Worm (Caenorhabditis elegans) whole organism, young adult: Measurements from ENCODE around the gene sao-1.

ENCODE experiments used
- B0019.2 ChIP-seq: fragments of 200-800 bp; sonication (Bioruptor generic); conservative IDR thresholded peaks from 2 replicates; pipeline ENCODE4 v1.3.6; 2022; ENCODE audit warnings: missing genetic modification reagents, missing genetic modification characterization, missing compliant biosample characterization
- B0035.1 ChIP-seq: sonication (generic microtip); optimal IDR thresholded peaks from 2 replicates; lab custom pipeline; 2016; ENCODE audit warnings: missing genetic modification characterization, mild to moderate bottlenecking, missing compliant biosample characterization, missing genotype, missing genetic modification reagents
- B0336.3 ChIP-seq: fragments of 200-800 bp; sonication (Bioruptor generic); IDR thresholded peaks from 2 replicates; pipeline ENCODE4 v1.3.6; 2022; ENCODE audit warnings: missing genetic modification characterization, missing compliant biosample characterization
- C17E4.6 ChIP-seq: fragments of 200-800 bp; sonication (Bioruptor generic); IDR thresholded peaks from 2 replicates; pipeline ENCODE4 v1.3.6; 2022; ENCODE audit warnings: missing genetic modification reagents, missing genetic modification characterization, missing compliant biosample characterization
- F33H1.4 ChIP-seq: fragments of 200-800 bp; sonication (Bioruptor generic); IDR thresholded peaks from 2 replicates; pipeline ENCODE4 v1.3.6; 2022; ENCODE audit warnings: missing genetic modification reagents, missing genetic modification characterization, missing compliant biosample characterization
- F37B4.10 ChIP-seq: fragments of 200-800 bp; sonication (Bioruptor generic); IDR thresholded peaks from 2 replicates; pipeline ENCODE4 v1.3.6; 2022; ENCODE audit warnings: missing genetic modification characterization, missing compliant biosample characterization
- F49E8.2 ChIP-seq: sonication (generic microtip); optimal IDR thresholded peaks from 3 replicates; lab custom pipeline; 2017; ENCODE audit warnings: missing genetic modification characterization, mild to moderate bottlenecking, missing compliant biosample characterization, antibody characterized with exemption, moderate library complexity; ENCODE audit not compliant: insufficient read depth
- F57C9.4 ChIP-seq: sonication (generic microtip); optimal IDR thresholded peaks from 2 replicates; lab custom pipeline; 2017; ENCODE audit warnings: mild to moderate bottlenecking, missing genetic modification characterization, missing compliant biosample characterization
- K11D2.4 ChIP-seq: fragments of 200-800 bp; sonication (Bioruptor generic); IDR thresholded peaks from 2 replicates; pipeline ENCODE4 v1.3.6; 2022; ENCODE audit warnings: missing genetic modification reagents, missing genetic modification characterization, missing compliant biosample characterization
- Y53F4B.3 ChIP-seq: fragments of 200-800 bp; sonication (Bioruptor generic); IDR thresholded peaks from 2 replicates; pipeline ENCODE4 v1.3.6; 2022; ENCODE audit warnings: missing genetic modification reagents, missing genetic modification characterization, missing compliant biosample characterization
- Y95B8A.8 ChIP-seq: fragments of 200-800 bp; sonication (Bioruptor generic); IDR thresholded peaks from 2 replicates; pipeline ENCODE4 v1.3.6; 2022; ENCODE audit warnings: missing genetic modification reagents, missing genetic modification characterization, missing compliant biosample characterization
- ama-1 ChIP-seq, 3 experiments: fragments of 150-350 bp in 1 of 3; sonication (generic microtip) in 2 of 3; optimal IDR thresholded peaks; 2 replicates each; lab custom pipeline; 2014 to 2018; ENCODE audit warnings: missing biosample characterization in 2 of 3, missing genetic modification characterization in 2 of 3, missing genetic modification reagents in 2 of 3
- athp-1 ChIP-seq: sonication (generic microtip); optimal IDR thresholded peaks from 2 replicates; lab custom pipeline; 2017; ENCODE audit warnings: mild to moderate bottlenecking, missing genetic modification characterization, missing compliant biosample characterization
- bed-1 ChIP-seq: fragments of 200-800 bp; sonication (Bioruptor generic); IDR thresholded peaks from 2 replicates; pipeline ENCODE4 v1.3.6; 2022; ENCODE audit warnings: missing genetic modification reagents, missing genetic modification characterization, missing compliant biosample characterization
- bed-2 ChIP-seq: fragments of 200-800 bp; sonication (Bioruptor generic); IDR thresholded peaks from 2 replicates; pipeline ENCODE4 v1.3.6; 2022; ENCODE audit warnings: missing genetic modification reagents, missing genetic modification characterization, missing compliant biosample characterization
- cebp-1 ChIP-seq, 2 experiments: fragments of 200-800 bp in 1 of 2; sonication (Bioruptor generic) in 1 of 2; sonication (generic microtip) in 1 of 2; IDR thresholded peaks in 1 of 2; optimal IDR thresholded peaks in 1 of 2; 2 replicates each; pipeline versions ENCODE4 v1.3.6 to Lab custom; 2017 to 2022; ENCODE audit warnings: missing compliant biosample characterization in 2 of 2, missing genetic modification characterization in 2 of 2, mild to moderate bottlenecking in 1 of 2, missing genetic modification reagents in 1 of 2, moderate library complexity in 1 of 2
- ceh-27 ChIP-seq: fragments of 200-800 bp; sonication (Bioruptor generic); optimal IDR thresholded peaks from 2 replicates; lab custom pipeline; 2018; ENCODE audit warnings: mild to moderate bottlenecking, missing genetic modification characterization, moderate library complexity, missing compliant biosample characterization
- ceh-79 ChIP-seq: sonication (generic microtip); optimal IDR thresholded peaks from 2 replicates; lab custom pipeline; 2017; ENCODE audit warnings: mild to moderate bottlenecking, missing genetic modification characterization, missing compliant biosample characterization
- chd-7 ChIP-seq: sonication (generic microtip); optimal IDR thresholded peaks from 2 replicates; lab custom pipeline; 2016; ENCODE audit warnings: mild to moderate bottlenecking, missing genetic modification characterization, moderate library complexity, missing compliant biosample characterization
- die-1 ChIP-seq: sonication (generic microtip); optimal IDR thresholded peaks from 2 replicates; lab custom pipeline; 2016; ENCODE audit warnings: missing genotype, mild to moderate bottlenecking, missing genetic modification characterization, missing compliant biosample characterization
- dpl-1 ChIP-seq: fragments of 150-350 bp; optimal IDR thresholded peaks from 2 replicates; lab custom pipeline; 2014; ENCODE audit warnings: missing biosample characterization, missing genetic modification reagents, missing genetic modification characterization
- egl-18 ChIP-seq: fragments of 200-800 bp; sonication (Bioruptor generic); IDR thresholded peaks from 2 replicates; pipeline ENCODE4 v1.3.6; 2022; ENCODE audit warnings: missing genetic modification reagents, missing genetic modification characterization, missing compliant biosample characterization
- egrh-3 ChIP-seq: fragments of 200-800 bp; sonication (Bioruptor generic); IDR thresholded peaks from 2 replicates; pipeline ENCODE4 v1.3.6; 2022; ENCODE audit warnings: missing genetic modification reagents, missing genetic modification characterization, missing compliant biosample characterization
- hlh-26 ChIP-seq: fragments of 200-800 bp; sonication (Bioruptor generic); conservative IDR thresholded peaks from 2 replicates; pipeline ENCODE4 v1.3.6; 2022; ENCODE audit warnings: missing genetic modification reagents, missing genetic modification characterization, missing compliant biosample characterization
- hsf-1 ChIP-seq: fragments of 200-800 bp; sonication (Bioruptor generic); IDR thresholded peaks from 2 replicates; pipeline ENCODE4 v1.3.6; 2022; ENCODE audit warnings: missing genetic modification reagents, missing genetic modification characterization, missing compliant biosample characterization
- let-526 ChIP-seq: fragments of 200-800 bp; sonication (Bioruptor generic); IDR thresholded peaks from 2 replicates; pipeline ENCODE4 v1.3.6; 2022; ENCODE audit warnings: missing genetic modification reagents, missing genetic modification characterization, missing compliant biosample characterization
- lin-35 ChIP-seq, 3 experiments: fragments of 150-350 bp in 2 of 3; sonication (generic microtip) in 1 of 3; optimal IDR thresholded peaks; 2 replicates each; lab custom pipeline; 2014 to 2018; ENCODE audit warnings: missing biosample characterization in 3 of 3, missing genetic modification characterization in 3 of 3, missing genetic modification reagents in 3 of 3
- lin-40 ChIP-seq: sonication (generic microtip); optimal IDR thresholded peaks from 2 replicates; lab custom pipeline; 2016; ENCODE audit warnings: missing genetic modification characterization, mild to moderate bottlenecking, missing compliant biosample characterization, missing genotype, missing genetic modification reagents
- madf-10 ChIP-seq: sonication (generic microtip); optimal IDR thresholded peaks from 2 replicates; lab custom pipeline; 2016; ENCODE audit warnings: mild to moderate bottlenecking, missing genetic modification characterization, missing compliant biosample characterization
- madf-8 ChIP-seq: fragments of 200-800 bp; sonication (Bioruptor generic); conservative IDR thresholded peaks from 2 replicates; pipeline ENCODE4 v1.3.6; 2022; ENCODE audit warnings: missing genetic modification reagents, missing genetic modification characterization, missing compliant biosample characterization
- mes-4 ChIP-seq: sonication (generic microtip); optimal IDR thresholded peaks from 2 replicates; lab custom pipeline; 2016; ENCODE audit warnings: missing genotype, missing genetic modification characterization, missing compliant biosample characterization
- mxl-1 ChIP-seq: sonication (generic microtip); optimal IDR thresholded peaks from 2 replicates; lab custom pipeline; 2016; ENCODE audit warnings: missing genetic modification characterization, missing compliant biosample characterization
- nhr-27 ChIP-seq: fragments of 200-800 bp; sonication (Bioruptor generic); optimal IDR thresholded peaks from 2 replicates; lab custom pipeline; 2018; ENCODE audit warnings: mild to moderate bottlenecking, missing genetic modification characterization, moderate library complexity, missing compliant biosample characterization
- nhr-90 ChIP-seq: sonication (generic microtip); optimal IDR thresholded peaks from 2 replicates; lab custom pipeline; 2016; ENCODE audit warnings: missing genotype, mild to moderate bottlenecking, missing genetic modification characterization, missing compliant biosample characterization
- repo-1 ChIP-seq: sonication (generic microtip); optimal IDR thresholded peaks from 2 replicates; lab custom pipeline; 2017; ENCODE audit warnings: mild to moderate bottlenecking, missing genetic modification characterization, missing compliant biosample characterization
- rpc-1 ChIP-seq, 2 experiments: fragments of 150-350 bp in 1 of 2; sonication (generic microtip) in 1 of 2; optimal IDR thresholded peaks; 2 replicates each; lab custom pipeline; 2014 to 2018; ENCODE audit warnings: missing biosample characterization in 1 of 2, missing genetic modification characterization in 1 of 2, missing genetic modification reagents in 1 of 2, missing genotype in 1 of 2
- sea-2 ChIP-seq: fragments of 200-800 bp; sonication (Bioruptor generic); IDR thresholded peaks from 2 replicates; pipeline ENCODE4 v1.3.6; 2022; ENCODE audit warnings: missing genetic modification characterization, missing compliant biosample characterization
- snpc-1.1 ChIP-seq: sonication (generic microtip); optimal IDR thresholded peaks from 2 replicates; lab custom pipeline; 2017; ENCODE audit warnings: missing genetic modification characterization, mild to moderate bottlenecking, missing compliant biosample characterization, antibody characterized with exemption, moderate library complexity, missing genotype, missing genetic modification reagents; ENCODE audit not compliant: insufficient read depth
- snpc-1.3 ChIP-seq: sonication (generic microtip); optimal IDR thresholded peaks from 2 replicates; lab custom pipeline; 2017; ENCODE audit warnings: missing genetic modification characterization, mild to moderate bottlenecking, missing compliant biosample characterization, antibody characterized with exemption, moderate library complexity, missing genotype, missing genetic modification reagents; ENCODE audit not compliant: insufficient read depth
- sptf-2 ChIP-seq: fragments of 200-800 bp; sonication (Bioruptor generic); optimal IDR thresholded peaks from 2 replicates; lab custom pipeline; 2018; ENCODE audit warnings: mild to moderate bottlenecking, missing genetic modification characterization, missing compliant biosample characterization
- zfh-2 ChIP-seq: fragments of 200-800 bp; sonication (Bioruptor generic); conservative IDR thresholded peaks from 2 replicates; pipeline ENCODE4 v1.3.6; 2022; ENCODE audit warnings: missing genetic modification reagents, missing genetic modification characterization, missing compliant biosample characterization
- ztf-22 ChIP-seq: fragments of 200-800 bp; sonication (Bioruptor generic); optimal IDR thresholded peaks from 2 replicates; lab custom pipeline; 2018; ENCODE audit warnings: mild to moderate bottlenecking, missing genetic modification characterization, moderate library complexity, missing compliant biosample characterization
- ztf-3 ChIP-seq: fragments of 200-800 bp; sonication (Bioruptor generic); optimal IDR thresholded peaks from 2 replicates; lab custom pipeline; 2018; ENCODE audit warnings: mild to moderate bottlenecking, missing genetic modification characterization, missing compliant biosample characterization

Gene sao-1

DNA sequence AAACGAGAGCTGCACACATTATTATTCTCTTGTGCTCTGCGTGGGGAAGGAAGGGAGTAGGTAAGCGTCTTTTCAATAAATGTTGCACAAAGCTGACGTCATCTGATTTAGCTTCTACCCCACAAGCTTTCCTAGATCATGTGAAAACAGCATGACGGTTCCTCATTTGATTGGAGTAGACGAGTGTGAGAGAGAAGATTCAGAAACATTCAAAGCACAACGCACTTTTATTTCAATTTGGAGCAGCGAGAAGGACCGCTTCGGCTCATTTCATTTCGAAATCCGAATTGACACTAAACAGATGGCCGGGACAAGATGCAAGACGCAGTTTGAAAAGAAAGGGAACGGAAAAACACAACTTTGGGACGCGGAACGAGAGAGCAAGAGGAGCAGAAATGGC is 40.6 kb downstream of the sao-1 start:
- TF ChIP-seq nhr-90 (tag; lab: Kevin White, UChicago) (no peak), egl-18 (no peak), bed-2 (GFP tag; lab: Robert Waterston, UW) (no peak), cebp-1 (GFP tag; IDR thresholded peaks at IDR 0.05; lab: Robert Waterston, UW) (no peak), cebp-1 (tag; optimal IDR thresholded peaks at IDR 0.05; lab: Kevin White, UChicago) (peak; percentile 42), nhr-27 (tag; lab: Kevin White, UChicago) (no peak), K11D2.4 (GFP tag; lab: Robert Waterston, UW) (no peak), mes-4 (no peak)

DNA sequence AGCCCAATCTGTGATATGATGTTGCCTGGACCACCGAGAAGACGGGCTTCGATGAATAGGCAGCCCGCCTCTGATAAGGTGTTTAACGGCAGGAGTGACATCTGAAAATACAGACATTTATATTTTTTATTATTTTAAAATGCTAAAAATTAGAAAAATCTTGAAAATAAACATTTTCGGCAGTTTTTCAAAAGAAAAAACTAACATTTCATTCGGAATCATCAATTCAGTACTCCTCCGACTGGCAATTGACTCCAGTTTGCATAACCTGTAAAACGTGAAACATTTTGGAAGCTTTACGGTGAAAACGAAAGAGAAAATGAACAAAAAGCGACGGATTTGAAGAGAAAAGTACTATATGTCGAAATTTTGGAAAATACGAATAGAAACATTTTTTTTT is 42.1 kb downstream of the sao-1 start, which contains the start of gene ric-7:
ric-7 (minus strand) TSS at position 101 of the 400 bp plus-strand sequence.
- TF ChIP-seq lin-40 (tag; lab: Kevin White, UChicago): no peak
- no peak for TF ChIP-seq F49E8.2
- no peak for TF ChIP-seq F57C9.4 (tag; lab: Kevin White, UChicago)
- TF ChIP-seq snpc-1.3 (tag; lab: Kevin White, UChicago): no peak
- no peak for TF ChIP-seq snpc-1.1 (tag; lab: Kevin White, UChicago)
- no peak for TF ChIP-seq bed-1 (GFP tag; lab: Robert Waterston, UW)
- no peak for TF ChIP-seq lin-35 (GFP tag; optimal IDR thresholded peaks at IDR 0.05; lab: Kevin White, UChicago)
- TF ChIP-seq Y53F4B.3 (GFP tag; lab: Robert Waterston, UW): no peak
- TF ChIP-seq let-526 (GFP tag; lab: Robert Waterston, UW): no peak
- TF ChIP-seq ama-1 (optimal IDR thresholded peaks at IDR 0.05; lab: Kevin White, UChicago): no peak
- TF ChIP-seq ama-1 (GFP tag; optimal IDR thresholded peaks at IDR 0.05; lab: Kevin White, UChicago): no peak
- no peak for TF ChIP-seq ztf-22 (GFP tag; lab: Kevin White, UChicago)
- TF ChIP-seq hsf-1: no peak
- TF ChIP-seq hlh-26 (GFP tag; lab: Robert Waterston, UW): no peak
- TF ChIP-seq sptf-2: no peak

DNA sequence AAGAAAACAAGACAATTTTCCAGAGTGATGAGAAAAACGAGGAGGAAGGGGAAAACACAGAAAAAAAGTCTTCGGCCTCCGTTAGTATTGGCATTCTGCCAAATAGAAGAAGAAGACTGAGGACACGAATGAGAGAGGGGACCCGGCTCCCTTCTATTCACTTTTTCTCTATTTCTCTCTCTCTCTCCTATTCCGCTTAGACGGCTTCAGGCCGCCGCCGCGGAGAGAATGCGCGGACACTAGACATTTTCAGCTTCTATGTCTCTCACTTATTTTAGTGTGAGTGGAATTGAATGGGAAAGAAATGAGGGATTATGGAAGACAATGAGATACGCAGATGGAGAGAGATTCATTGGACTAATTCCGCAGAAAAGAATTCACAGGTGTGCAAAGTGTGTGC is 43.1 kb downstream of the sao-1 start:
- TF ChIP-seq rpc-1 (optimal IDR thresholded peaks at IDR 0.05; lab: Kevin White, UChicago) (no peak), rpc-1 (tag; optimal IDR thresholded peaks at IDR 0.05; lab: Kevin White, UChicago) (no peak), B0035.1 (tag; lab: Kevin White, UChicago) (no peak), ceh-27 (GFP tag; lab: Kevin White, UChicago) (no peak), zfh-2 (GFP tag; lab: Robert Waterston, UW) (0 out of 2 replicates have a peak, but pooled peaks have one; percentile 16), sea-2 (GFP tag; lab: Robert Waterston, UW) (no peak), B0019.2 (no peak), athp-1 (no peak), madf-8 (no peak)

DNA sequence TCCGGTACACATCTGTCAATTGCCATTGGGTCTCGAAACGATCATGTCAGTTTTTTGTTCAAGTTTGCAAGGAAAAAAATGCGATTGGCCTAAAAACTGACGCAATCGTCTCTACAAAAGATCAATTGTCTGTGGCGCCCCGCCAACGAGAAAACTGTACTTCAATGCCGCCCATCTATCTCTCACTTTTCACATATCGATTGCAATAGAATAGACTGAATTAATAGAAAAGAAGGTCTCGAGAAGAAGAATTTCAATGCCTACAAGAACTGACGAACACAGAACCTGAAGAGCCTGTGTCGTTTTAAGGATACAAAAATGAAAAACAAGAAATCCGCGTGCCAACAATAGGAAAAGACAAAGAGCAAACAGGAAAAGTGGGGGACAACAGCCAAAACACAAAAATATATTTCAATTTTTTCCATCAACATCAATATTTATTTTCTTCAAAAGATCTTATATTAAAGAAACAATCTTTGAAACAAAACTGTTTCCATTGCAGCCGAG is 44.7 kb downstream of the sao-1 start:
- no peak for TF ChIP-seq mxl-1
- TF ChIP-seq B0336.3 (GFP tag; lab: Robert Waterston, UW): peak; percentile 48
- peak; percentile 22 for TF ChIP-seq madf-10 (tag; lab: Kevin White, UChicago)
- TF ChIP-seq F37B4.10: no peak
- TF ChIP-seq C17E4.6 (GFP tag; lab: Robert Waterston, UW): 0 out of 2 replicates have a peak, but pooled peaks have one; percentile 27
- TF ChIP-seq die-1 (tag; lab: Kevin White, UChicago): peak; percentile 30
- no peak for TF ChIP-seq ztf-3 (GFP tag; lab: Kevin White, UChicago)
- TF ChIP-seq F49E8.2: peak; percentile 50
- no peak for TF ChIP-seq egrh-3 (GFP tag; lab: Robert Waterston, UW)
- TF ChIP-seq Y95B8A.8 (GFP tag; lab: Robert Waterston, UW): no peak
- TF ChIP-seq F33H1.4 (GFP tag; lab: Robert Waterston, UW): peak; percentile 16; the same call in 1 of the 2 replicates
- TF ChIP-seq chd-7: no peak
- TF ChIP-seq dpl-1: no peak
- TF ChIP-seq repo-1: peak; percentile 77
- TF ChIP-seq ama-1 (optimal IDR thresholded peaks at IDR 0.05; lab: Kevin White, UChicago): no peak
- peak; percentile 32 to 69 for TF ChIP-seq ama-1 (GFP tag; optimal IDR thresholded peaks at IDR 0.05; lab: Kevin White, UChicago)
- no peak for TF ChIP-seq bed-1 (GFP tag; lab: Robert Waterston, UW)
- TF ChIP-seq ceh-79 (tag; lab: Kevin White, UChicago): no peak
